Worm (Caenorhabditis elegans): ENCODE results near the gene F18E9.8.

Gene F18E9.8

ce11 chrX:8623840-8624591 is 42.7 kb upstream of the F18E9.8 start (continued):
- TF ChIP-seq D2030.7 (GFP tag; IDR thresholded peaks at IDR 0.05), result peak; percentile 80
- peak; percentile 37; the same call in 1 of the 2 replicates for TF ChIP-seq Y53F4B.3 (GFP tag; IDR thresholded peaks at IDR 0.05)
- no peak for TF ChIP-seq athp-1 (tag; optimal IDR thresholded peaks at IDR 0.05)
- peak; percentile 53; the same call in 1 of the 2 replicates for TF ChIP-seq dox-1 (GFP tag; IDR thresholded peaks at IDR 0.05)
- no peak for TF ChIP-seq fkh-3 (tag; optimal IDR thresholded peaks at IDR 0.05)
- no peak for TF ChIP-seq bed-2 (GFP tag; IDR thresholded peaks at IDR 0.05)
- peak; percentile 74 for TF ChIP-seq rpc-1 (optimal IDR thresholded peaks at IDR 0.05)
- TF ChIP-seq rpc-1 (tag; optimal IDR thresholded peaks at IDR 0.05), result peak; percentile 91
- 0 out of 2 replicates have a peak, but pooled peaks have one; percentile 15 for TF ChIP-seq ztf-25 (GFP tag; IDR thresholded peaks at IDR 0.05)
- TF ChIP-seq K11D2.4 (GFP tag; IDR thresholded peaks at IDR 0.05), result peak; percentile 51; the same call in 1 of the 2 replicates
- TF ChIP-seq rcor-1 (GFP tag; IDR thresholded peaks at IDR 0.05), result peak; percentile 58; the same call in 1 of the 2 replicates
- no peak for TF ChIP-seq dpl-1 (GFP tag; optimal IDR thresholded peaks at IDR 0.05)
- TF ChIP-seq xnd-1 (tag; optimal IDR thresholded peaks at IDR 0.05), result no peak
- no peak for TF ChIP-seq snpc-1.1 (tag; optimal IDR thresholded peaks at IDR 0.05; ENCODE audit: insufficient read depth)
- no peak for TF ChIP-seq F37B4.10 (GFP tag; IDR thresholded peaks at IDR 0.05)
- no peak; the same call in 1 of the 2 replicates for TF ChIP-seq B0336.3 (GFP tag; IDR thresholded peaks at IDR 0.05)
- no peak for TF ChIP-seq egrh-3 (GFP tag; IDR thresholded peaks at IDR 0.05)
- no peak for TF ChIP-seq lsl-1 (GFP tag; optimal IDR thresholded peaks at IDR 0.05)
- TF ChIP-seq ztf-26 (tag; optimal IDR thresholded peaks at IDR 0.05), result peak; percentile 38
- no peak for TF ChIP-seq ccch-3 (GFP tag; optimal IDR thresholded peaks at IDR 0.05)
- TF ChIP-seq F23B12.7 (tag; optimal IDR thresholded peaks at IDR 0.05; ENCODE audit: insufficient read depth), result no peak
- TF ChIP-seq lin-35 (GFP tag; optimal IDR thresholded peaks at IDR 0.05), result peak in 1 of 3 experiments; percentile 11
- no peak for TF ChIP-seq F22D6.2 (tag; optimal IDR thresholded peaks at IDR 0.05)
- no peak for TF ChIP-seq tlf-1 (GFP tag; optimal IDR thresholded peaks at IDR 0.05)
- peak; percentile 39 for TF ChIP-seq snpc-3.4 (tag; optimal IDR thresholded peaks at IDR 0.05)
- TF ChIP-seq snpc-4 (GFP tag; optimal IDR thresholded peaks at IDR 0.05), result peak; percentile 19
- peak in 3 of 4 experiments; percentile 10 to 61 (median 43) for TF ChIP-seq snpc-4 (tag; optimal IDR thresholded peaks at IDR 0.05)
- no peak for TF ChIP-seq sea-2 (GFP tag; IDR thresholded peaks at IDR 0.05)
- peak; percentile 69 for TF ChIP-seq hmg-1.2 (GFP tag; IDR thresholded peaks at IDR 0.05)
- TF ChIP-seq ZK185.1 (tag; optimal IDR thresholded peaks at IDR 0.05; ENCODE audit: poor library complexity, severe bottlenecking), result peak; percentile 41
- TF ChIP-seq ztf-18 (tag; optimal IDR thresholded peaks at IDR 0.05), result peak; percentile 35
- TF ChIP-seq chd-7 (tag; optimal IDR thresholded peaks at IDR 0.05), result peak; percentile 37
- no peak for TF ChIP-seq Y79H2A.3 (GFP tag; conservative IDR thresholded peaks at IDR 0.05)
- TF ChIP-seq F10E7.11 (tag; optimal IDR thresholded peaks at IDR 0.05), result no peak
- TF ChIP-seq madf-3 (GFP tag; IDR thresholded peaks at IDR 0.05), result no peak
- no peak for TF ChIP-seq ztf-3 (GFP tag; optimal IDR thresholded peaks at IDR 0.05)
- no peak for TF ChIP-seq lin-54 (GFP tag; optimal IDR thresholded peaks at IDR 0.05)
- no peak for TF ChIP-seq F55B11.4 (tag; optimal IDR thresholded peaks at IDR 0.05; ENCODE audit: borderline replicate concordance, insufficient read depth)
- TF ChIP-seq cebp-1 (GFP tag; IDR thresholded peaks at IDR 0.05), result no peak
- TF ChIP-seq cebp-1 (tag; optimal IDR thresholded peaks at IDR 0.05), result no peak
- no peak for TF ChIP-seq snpc-1.3 (tag; optimal IDR thresholded peaks at IDR 0.05; ENCODE audit: insufficient read depth)
- TF ChIP-seq rec-8 (tag; optimal IDR thresholded peaks at IDR 0.05), result peak; percentile 10 to 59
- TF ChIP-seq unc-130 (GFP tag; optimal IDR thresholded peaks at IDR 0.05), result no peak
- TF ChIP-seq nfya-1 (tag; optimal IDR thresholded peaks at IDR 0.05; ENCODE audit: borderline replicate concordance, insufficient read depth), result no peak
- TF ChIP-seq attf-5 (GFP tag; optimal IDR thresholded peaks at IDR 0.05), result peak; percentile 46

Data from whole organism, young adult.